Fruit fly (Drosophila melanogaster) whole organism, embryonic: ENCODE measurements around the gene Tlk.

Experiments
- Adf1 ChIP-seq: fragments of 200-800 bp; sonication (Bioruptor generic); IDR thresholded peaks from 2 replicates; pipeline ENCODE4 v1.3.6; 2022; ENCODE audit warnings: missing biosample characterization, missing genetic modification characterization
- Blimp-1 ChIP-seq: fragments of 200-800 bp; sonication (Bioruptor generic); optimal IDR thresholded peaks from 3 replicates; lab custom pipeline; 2018; ENCODE audit warnings: missing biosample characterization, missing genetic modification characterization, mild to moderate bottlenecking, moderate library complexity, missing genetic modification reagents
- CG10147 ChIP-seq: fragments of 200-800 bp; sonication (Bioruptor generic); optimal IDR thresholded peaks from 2 replicates; lab custom pipeline; 2019; ENCODE audit warnings: missing biosample characterization, mild to moderate bottlenecking, missing genetic modification characterization, moderate library complexity
- CG12155 ChIP-seq: fragments of 200-800 bp; sonication (Bioruptor generic); optimal IDR thresholded peaks from 3 replicates; lab custom pipeline; 2016; ENCODE audit warnings: missing biosample characterization, missing genetic modification characterization
- CG12236 ChIP-seq: fragments of 200-800 bp; sonication (Bioruptor generic); optimal IDR thresholded peaks from 2 replicates; lab custom pipeline; 2016; ENCODE audit warnings: missing biosample characterization, missing genetic modification characterization
- CG1529 ChIP-seq: fragments of 200-800 bp; sonication (Bioruptor generic); optimal IDR thresholded peaks from 3 replicates; lab custom pipeline; 2018; ENCODE audit warnings: missing biosample characterization, missing genetic modification characterization
- CG1603 ChIP-seq: fragments of 200-800 bp; sonication (Bioruptor generic); optimal IDR thresholded peaks from 2 replicates; lab custom pipeline; 2019; ENCODE audit warnings: missing biosample characterization, mild to moderate bottlenecking, missing genetic modification characterization, moderate library complexity
- CG3065 ChIP-seq: fragments of 200-800 bp; sonication (Bioruptor generic); optimal IDR thresholded peaks from 2 replicates; lab custom pipeline; 2016; ENCODE audit warnings: missing biosample characterization, missing genetic modification characterization
- CG3838 ChIP-seq: fragments of 200-800 bp; sonication (Bioruptor generic); optimal IDR thresholded peaks from 3 replicates; lab custom pipeline; 2016; ENCODE audit warnings: missing biosample characterization, missing genetic modification characterization
- CG4282 ChIP-seq: fragments of 200-800 bp; sonication (Bioruptor generic); optimal IDR thresholded peaks from 2 replicates; lab custom pipeline; 2016; ENCODE audit warnings: missing biosample characterization, missing genetic modification characterization
- CG6654 ChIP-seq: fragments of 200-800 bp; sonication (Bioruptor generic); optimal IDR thresholded peaks from 2 replicates; lab custom pipeline; 2017; ENCODE audit warnings: missing biosample characterization, mild to moderate bottlenecking, missing genetic modification characterization
- CG7928 ChIP-seq: fragments of 200-800 bp; sonication (Bioruptor generic); optimal IDR thresholded peaks from 2 replicates; lab custom pipeline; 2017; ENCODE audit warnings: missing biosample characterization, mild to moderate bottlenecking, missing genetic modification characterization
- CG8290 ChIP-seq, 3 experiments: fragments of 200-800 bp; sonication (Bioruptor generic); optimal IDR thresholded peaks; 2 replicates each; lab custom pipeline; 2016 to 2019; ENCODE audit warnings: missing biosample characterization in 3 of 3, missing genetic modification characterization in 3 of 3, mild to moderate bottlenecking in 2 of 3, moderate library complexity in 1 of 3
- CG8388 ChIP-seq: fragments of 200-800 bp; sonication (Bioruptor generic); optimal IDR thresholded peaks from 2 replicates; lab custom pipeline; 2019; ENCODE audit warnings: missing biosample characterization, mild to moderate bottlenecking, missing genetic modification characterization, moderate library complexity
- CG9437 ChIP-seq: fragments of 200-800 bp; sonication (Bioruptor generic); optimal IDR thresholded peaks from 2 replicates; lab custom pipeline; 2018; ENCODE audit warnings: missing biosample characterization, mild to moderate bottlenecking, missing genetic modification characterization
- Chrac-16 ChIP-seq: fragments of 200-800 bp; sonication (Bioruptor generic); optimal IDR thresholded peaks from 3 replicates; lab custom pipeline; 2016; ENCODE audit warnings: missing biosample characterization, missing genetic modification characterization
- Drgx ChIP-seq: fragments of 200-800 bp; sonication (Bioruptor generic); IDR thresholded peaks from 2 replicates; pipeline ENCODE4 v1.3.6; 2022; ENCODE audit warnings: missing biosample characterization, missing genetic modification characterization
- Eip74EF ChIP-seq, 2 experiments: fragments of 200-800 bp in 1 of 2; fragments of >200 bp in 1 of 2; sonication (Bioruptor generic) in 1 of 2; optimal IDR thresholded peaks; 2 replicates each; lab custom pipeline; 2017 to 2019; ENCODE audit warnings: missing biosample characterization in 2 of 2, missing genetic modification characterization in 2 of 2, mild to moderate bottlenecking in 1 of 2, moderate library complexity in 1 of 2
- Ets65A ChIP-seq: fragments of 200-800 bp; sonication (Bioruptor generic); peaks from one replicate; lab custom pipeline; 2016; ENCODE audit warnings: missing biosample characterization, missing genetic modification characterization
- Fer1 ChIP-seq: fragments of 200-800 bp; sonication (Bioruptor generic); optimal IDR thresholded peaks from 2 replicates; lab custom pipeline; 2017; ENCODE audit warnings: missing biosample characterization, mild to moderate bottlenecking, missing genetic modification characterization
- H2.0 ChIP-seq: fragments of 200-800 bp; sonication (Bioruptor generic); IDR thresholded peaks from 2 replicates; pipeline ENCODE4 v1.3.6; 2022; ENCODE audit warnings: missing biosample characterization, missing genetic modification characterization
- Jarid2 ChIP-seq: fragments of 200-800 bp; sonication (Bioruptor generic); optimal IDR thresholded peaks from 3 replicates; lab custom pipeline; 2017; ENCODE audit warnings: mild to moderate bottlenecking, missing biosample characterization, missing genetic modification reagents, missing genetic modification characterization
- NC2β ChIP-seq: fragments of 200-800 bp; sonication (Bioruptor generic); optimal IDR thresholded peaks from 2 replicates; lab custom pipeline; 2016; ENCODE audit warnings: missing biosample characterization, missing genetic modification characterization
- NFAT ChIP-seq: fragments of 200-800 bp; sonication (Bioruptor generic); IDR thresholded peaks from 2 replicates; pipeline ENCODE4 v1.3.6; 2022; ENCODE audit warnings: missing biosample characterization, missing genetic modification characterization
- Oaz ChIP-seq: fragments of 200-800 bp; sonication (Bioruptor generic); IDR thresholded peaks from 2 replicates; pipeline ENCODE4 v1.3.6; 2022; ENCODE audit warnings: missing biosample characterization, missing genetic modification characterization
- Optix ChIP-seq: fragments of 200-800 bp; sonication (Bioruptor generic); IDR thresholded peaks from 3 replicates; pipeline ENCODE4 v1.3.6; 2022; ENCODE audit warnings: missing biosample characterization, missing genetic modification characterization
- Poxn ChIP-seq: fragments of 200-800 bp; sonication (Bioruptor generic); IDR thresholded peaks from 2 replicates; pipeline ENCODE4 v1.3.6; 2022; ENCODE audit warnings: missing biosample characterization, missing genetic modification characterization
- Ravus ChIP-seq: fragments of 200-800 bp; sonication (Bioruptor generic); IDR thresholded peaks from 2 replicates; pipeline ENCODE4 v1.3.6; 2022; ENCODE audit warnings: missing biosample characterization, missing genetic modification characterization
- Sin3A ChIP-seq: fragments of >200 bp; optimal IDR thresholded peaks from 2 replicates; lab custom pipeline; 2018
- Taf1 ChIP-seq: fragments of 200-800 bp; sonication (Bioruptor generic); IDR thresholded peaks from 2 replicates; pipeline ENCODE4 v1.3.6; 2022; ENCODE audit warnings: missing biosample characterization, missing genetic modification characterization
- ash1 ChIP-seq: fragments of 200-800 bp; sonication (Bioruptor generic); optimal IDR thresholded peaks from 2 replicates; lab custom pipeline; 2018; ENCODE audit warnings: missing biosample characterization, mild to moderate bottlenecking, missing genetic modification characterization
- bsh ChIP-seq, 2 experiments: fragments of 200-800 bp; sonication (Bioruptor generic); optimal IDR thresholded peaks; 2 replicates each; lab custom pipeline; 2017 to 2018; ENCODE audit warnings: mild to moderate bottlenecking in 2 of 2, missing biosample characterization in 2 of 2, missing genetic modification characterization in 2 of 2, moderate library complexity in 1 of 2
- btn ChIP-seq: fragments of 200-800 bp; sonication (Bioruptor generic); optimal IDR thresholded peaks from 2 replicates; lab custom pipeline; 2016; ENCODE audit warnings: missing biosample characterization, missing genetic modification characterization
- caup ChIP-seq: fragments of 200-800 bp; sonication (Bioruptor generic); optimal IDR thresholded peaks from 3 replicates; lab custom pipeline; 2017; ENCODE audit warnings: missing biosample characterization, mild to moderate bottlenecking, missing genetic modification characterization, moderate library complexity; ENCODE audit not compliant: severe bottlenecking
- cg ChIP-seq: fragments of 200-800 bp; sonication (Bioruptor generic); optimal IDR thresholded peaks from 3 replicates; lab custom pipeline; 2019; ENCODE audit warnings: missing biosample characterization, mild to moderate bottlenecking, missing genetic modification characterization, moderate library complexity
- ci ChIP-seq: fragments of 200-800 bp; sonication (Bioruptor generic); IDR thresholded peaks from 3 replicates; pipeline ENCODE4 v1.3.6; 2022; ENCODE audit warnings: missing biosample characterization, missing genetic modification characterization
- dpn ChIP-seq, 2 experiments: fragments of 200-800 bp; sonication (Bioruptor generic); optimal IDR thresholded peaks; 3 replicates each; lab custom pipeline; 2016; ENCODE audit warnings: missing biosample characterization in 2 of 2, missing genetic modification characterization in 2 of 2
- dysf ChIP-seq: fragments of 200-800 bp; sonication (Bioruptor generic); IDR thresholded peaks from 3 replicates; pipeline ENCODE4 v1.3.6; 2022; ENCODE audit warnings: missing biosample characterization, missing genetic modification characterization
- ewg ChIP-seq: fragments of 200-800 bp; sonication (Bioruptor generic); optimal IDR thresholded peaks from 3 replicates; lab custom pipeline; 2017; ENCODE audit warnings: mild to moderate bottlenecking, missing biosample characterization, missing genetic modification reagents, missing genetic modification characterization
- gem ChIP-seq: fragments of 200-800 bp; sonication (Bioruptor generic); optimal IDR thresholded peaks from 2 replicates; lab custom pipeline; 2019; ENCODE audit warnings: missing biosample characterization, mild to moderate bottlenecking, missing genetic modification characterization, moderate library complexity
- grn ChIP-seq: fragments of 200-800 bp; sonication (Bioruptor generic); optimal IDR thresholded peaks from 3 replicates; lab custom pipeline; 2017; ENCODE audit warnings: missing biosample characterization, missing genetic modification characterization
- her ChIP-seq: fragments of 200-800 bp; sonication (Bioruptor generic); optimal IDR thresholded peaks from 2 replicates; lab custom pipeline; 2016; ENCODE audit warnings: missing biosample characterization, missing genetic modification characterization
- insv ChIP-seq, 2 experiments: fragments of 200-800 bp; sonication (Bioruptor generic); optimal IDR thresholded peaks; 3 replicates each; lab custom pipeline; 2016 to 2018; ENCODE audit warnings: missing biosample characterization in 2 of 2, missing genetic modification characterization in 2 of 2
- kni ChIP-seq: fragments of 200-800 bp; sonication (Bioruptor generic); optimal IDR thresholded peaks from 3 replicates; lab custom pipeline; 2017; ENCODE audit warnings: mild to moderate bottlenecking, missing biosample characterization, missing genetic modification reagents, missing genetic modification characterization
- pnt ChIP-seq: fragments of 200-800 bp; sonication (Bioruptor generic); optimal IDR thresholded peaks from 3 replicates; lab custom pipeline; 2016; ENCODE audit warnings: missing biosample characterization, missing genetic modification characterization
- rib ChIP-seq: fragments of 200-800 bp; sonication (Bioruptor generic); IDR thresholded peaks from 2 replicates; pipeline ENCODE4 v1.3.6; 2022; ENCODE audit warnings: missing biosample characterization, missing genetic modification characterization
- scrt ChIP-seq: fragments of 200-800 bp; sonication (Bioruptor generic); optimal IDR thresholded peaks from 2 replicates; lab custom pipeline; 2018; ENCODE audit warnings: missing biosample characterization, mild to moderate bottlenecking, missing genetic modification characterization, moderate library complexity
- sqz ChIP-seq: fragments of 200-800 bp; sonication (Bioruptor generic); optimal IDR thresholded peaks from 3 replicates; lab custom pipeline; 2018; ENCODE audit warnings: missing biosample characterization, mild to moderate bottlenecking, missing genetic modification characterization
- vvl ChIP-seq: fragments of 200-800 bp; sonication (Bioruptor generic); IDR thresholded peaks from 2 replicates; pipeline ENCODE4 v1.3.6; 2022; ENCODE audit warnings: missing biosample characterization, missing genetic modification characterization

The Tlk gene

dm6 chrX:3739165-3739888, 19.5 kb downstream of the Tlk start (continued):
- TF ChIP-seq CG12236 (GFP tag; lab: Kevin White, UChicago) (no peak), CG9437 (GFP tag; lab: Kevin White, UChicago) (no peak), Poxn (GFP tag; lab: Robert Waterston, UW) (no peak), Optix (GFP tag; lab: Robert Waterston, UW) (no peak), Drgx (GFP tag; lab: Robert Waterston, UW) (no peak; the same call in 1 of the 2 replicates), H2.0 (GFP tag; lab: Robert Waterston, UW) (no peak), Taf1 (no peak), Oaz (GFP tag; lab: Robert Waterston, UW) (no peak), ewg (no peak), CG10147 (GFP tag; lab: Kevin White, UChicago) (no peak), gem (tag; lab: Kevin White, UChicago) (peak; percentile 53), Sin3A (lab: Kevin White, UChicago) (no peak), CG7928 (GFP tag; lab: Kevin White, UChicago) (no peak)

dm6 chrX:3739889-3740187, 20.0 kb downstream of the Tlk start:
- TF ChIP-seq CG3065 (GFP tag; lab: Kevin White, UChicago): no peak
- TF ChIP-seq kni (GFP tag; lab: Kevin White, UChicago): no peak
- TF ChIP-seq sqz (GFP tag; lab: Kevin White, UChicago): no peak
- TF ChIP-seq scrt: no peak
- TF ChIP-seq Jarid2: peak; percentile 5
- TF ChIP-seq bsh (GFP tag; optimal IDR thresholded peaks at IDR 0.05; lab: Kevin White, UChicago): no peak
- TF ChIP-seq Fer1 (GFP tag; lab: Kevin White, UChicago): no peak
- no peak for TF ChIP-seq CG1529 (GFP tag; lab: Kevin White, UChicago)
- TF ChIP-seq Ets65A (GFP tag; lab: Kevin White, UChicago): peak; percentile 34
- TF ChIP-seq Ravus: no peak
- no peak for TF ChIP-seq CG10147 (GFP tag; lab: Kevin White, UChicago)
- no peak for TF ChIP-seq Eip74EF (GFP tag; optimal IDR thresholded peaks at IDR 0.05; lab: Kevin White, UChicago)
- TF ChIP-seq ash1 (GFP tag; lab: Kevin White, UChicago): no peak
- no peak for TF ChIP-seq CG4282 (GFP tag; lab: Kevin White, UChicago)
- no peak for TF ChIP-seq CG1603 (tag; lab: Kevin White, UChicago)
- TF ChIP-seq dpn (GFP tag; optimal IDR thresholded peaks at IDR 0.05; lab: Kevin White, UChicago): no peak
- TF ChIP-seq pnt (GFP tag; lab: Kevin White, UChicago): no peak
- peak; percentile 2 for TF ChIP-seq caup
- no peak for TF ChIP-seq ci
- no peak for TF ChIP-seq CG6654 (GFP tag; lab: Kevin White, UChicago)
- peak; percentile 15 for TF ChIP-seq NC2β (GFP tag; lab: Kevin White, UChicago)
- TF ChIP-seq NFAT: no peak
- TF ChIP-seq CG3838 (GFP tag; lab: Kevin White, UChicago): no peak
- TF ChIP-seq rib: no peak
- no peak for TF ChIP-seq CG8290 (GFP tag; optimal IDR thresholded peaks at IDR 0.05; lab: Kevin White, UChicago)
- TF ChIP-seq CG8290 (tag; optimal IDR thresholded peaks at IDR 0.05; lab: Kevin White, UChicago): peak in 1 of 2 experiments; percentile 35
- TF ChIP-seq her (GFP tag; lab: Kevin White, UChicago): peak; percentile 30
- TF ChIP-seq Blimp-1 (GFP tag; lab: Kevin White, UChicago): no peak
- TF ChIP-seq grn (GFP tag; lab: Kevin White, UChicago): no peak
- TF ChIP-seq dysf (GFP tag; lab: Robert Waterston, UW): 0 out of 3 replicates have a peak, but pooled peaks have one; percentile 4
- peak; percentile 4; the same call in 1 of the 2 replicates for TF ChIP-seq Adf1 (GFP tag; lab: Robert Waterston, UW)
- TF ChIP-seq btn: no peak
- TF ChIP-seq CG12155 (GFP tag; lab: Kevin White, UChicago): peak; percentile 25
- peak; percentile 65 for TF ChIP-seq cg (GFP tag; lab: Kevin White, UChicago)
- TF ChIP-seq vvl (GFP tag; lab: Robert Waterston, UW): 0 out of 2 replicates have a peak, but pooled peaks have one; percentile 32
- no peak for TF ChIP-seq Chrac-16 (GFP tag; lab: Kevin White, UChicago)
- no peak for TF ChIP-seq CG8388
- TF ChIP-seq insv (GFP tag; optimal IDR thresholded peaks at IDR 0.05; lab: Kevin White, UChicago): no peak
